Worm (Caenorhabditis elegans) whole organism, late embryonic: ENCODE measurements around the gene ceh-53.

Source experiments
- F13H6.1 ChIP-seq: sonication (generic microtip); optimal IDR thresholded peaks from 2 replicates; lab custom pipeline; 2016; ENCODE audit warnings: missing genetic modification characterization, missing compliant biosample characterization
- ahr-1 ChIP-seq: sonication (generic microtip); optimal IDR thresholded peaks from 2 replicates; lab custom pipeline; 2016; ENCODE audit warnings: missing genetic modification characterization, missing compliant biosample characterization
- ama-1 ChIP-seq: fragments of 150-350 bp; optimal IDR thresholded peaks from 2 replicates; lab custom pipeline; 2014
- ceh-45 ChIP-seq: fragments of 200-800 bp; sonication (Bioruptor generic); IDR thresholded peaks from 2 replicates; pipeline ENCODE4 v1.3.6; 2022; ENCODE audit warnings: missing genetic modification reagents, missing genetic modification characterization, missing compliant biosample characterization
- dve-1 ChIP-seq: sonication (generic microtip); optimal IDR thresholded peaks from 2 replicates; lab custom pipeline; 2017; ENCODE audit warnings: antibody characterized with exemption, mild to moderate bottlenecking, missing genetic modification characterization, missing compliant biosample characterization
- fkh-10 ChIP-seq: fragments of 150-350 bp; optimal IDR thresholded peaks from 2 replicates; lab custom pipeline; 2014; ENCODE audit warnings: missing biosample characterization, missing genetic modification reagents, missing genetic modification characterization
- lin-11 ChIP-seq: fragments of 200-800 bp; sonication (Bioruptor generic); optimal IDR thresholded peaks from 2 replicates; lab custom pipeline; 2018; ENCODE audit warnings: mild to moderate bottlenecking, missing genetic modification characterization, missing compliant biosample characterization
- nhr-11 ChIP-seq: fragments of 150-350 bp; optimal IDR thresholded peaks from 2 replicates; lab custom pipeline; 2014; ENCODE audit warnings: missing biosample characterization, missing genetic modification characterization
- pha-4 ChIP-seq: fragments of 150-350 bp; optimal IDR thresholded peaks from 2 replicates; lab custom pipeline; 2018; ENCODE audit warnings: missing biosample characterization, missing genetic modification reagents, missing genetic modification characterization

- TF ChIP-seq F13H6.1 (tag; lab: Kevin White, UChicago) = no peak
- TF ChIP-seq ceh-45 = no peak
- no peak for TF ChIP-seq lin-11 (tag; lab: Kevin White, UChicago)
- no peak for TF ChIP-seq pha-4 (tag; lab: Kevin White, UChicago)
- TF ChIP-seq dve-1 (tag; lab: Kevin White, UChicago) = no peak
- TF ChIP-seq ama-1 (lab: Kevin White, UChicago) = no peak
- no peak for TF ChIP-seq fkh-10 (GFP tag; lab: Kevin White, UChicago)
- TF ChIP-seq nhr-11 (tag; lab: Kevin White, UChicago) = no peak
- TF ChIP-seq ahr-1 (tag; lab: Kevin White, UChicago) = no peak
Measured at ce11 chrIV:3545060-3545459, 47.1 kb downstream of the ceh-53 start.
